Worm (Caenorhabditis elegans) whole organism, early embryonic: Measurements from ENCODE around the gene sre-37.

Experiments used
- B0310.2 ChIP-seq: sonication (generic microtip); optimal IDR thresholded peaks from 2 replicates; lab custom pipeline; 2016; ENCODE audit warnings: mild to moderate bottlenecking, missing genetic modification characterization, missing compliant biosample characterization
- F13C5.2 ChIP-seq: sonication (generic microtip); optimal IDR thresholded peaks from 2 replicates; lab custom pipeline; 2017; ENCODE audit warnings: mild to moderate bottlenecking, missing genetic modification characterization, inconsistent platforms, missing compliant biosample characterization
- aly-1 ChIP-seq: sonication (generic microtip); optimal IDR thresholded peaks from 2 replicates; lab custom pipeline; 2016; ENCODE audit warnings: missing genetic modification characterization, missing compliant biosample characterization
- ama-1 ChIP-seq: fragments of 150-350 bp; optimal IDR thresholded peaks from 2 replicates; lab custom pipeline; 2014
- ceh-13 ChIP-seq: fragments of 200-800 bp; sonication (Bioruptor generic); optimal IDR thresholded peaks from 2 replicates; lab custom pipeline; 2018; ENCODE audit warnings: mild to moderate bottlenecking, missing genetic modification characterization, missing compliant biosample characterization
- ceh-36 ChIP-seq: sonication (generic microtip); optimal IDR thresholded peaks from 2 replicates; lab custom pipeline; 2016; ENCODE audit warnings: missing genetic modification characterization, inconsistent platforms, missing compliant biosample characterization
- ets-7 ChIP-seq: sonication (generic microtip); optimal IDR thresholded peaks from 2 replicates; lab custom pipeline; 2016; ENCODE audit warnings: missing genotype, missing genetic modification characterization, missing compliant biosample characterization
- flt-1 ChIP-seq: fragments of 200-800 bp; sonication (Bioruptor generic); IDR thresholded peaks from 2 replicates; pipeline ENCODE4 v1.3.6; 2022; ENCODE audit warnings: missing genetic modification characterization, missing compliant biosample characterization
- hmbx-1 ChIP-seq: sonication (generic microtip); optimal IDR thresholded peaks from 2 replicates; lab custom pipeline; 2016; ENCODE audit warnings: mild to moderate bottlenecking, missing genetic modification characterization, missing compliant biosample characterization
- hmg-4 ChIP-seq: fragments of 200-800 bp; sonication (Bioruptor generic); optimal IDR thresholded peaks from 2 replicates; lab custom pipeline; 2018; ENCODE audit warnings: mild to moderate bottlenecking, missing genetic modification characterization, missing compliant biosample characterization
- hnd-1 ChIP-seq: sonication (generic microtip); optimal IDR thresholded peaks from 2 replicates; lab custom pipeline; 2016; ENCODE audit warnings: missing genetic modification characterization, missing compliant biosample characterization
- pes-1 ChIP-seq: fragments of 200-800 bp; sonication (Bioruptor generic); IDR thresholded peaks from 2 replicates; pipeline ENCODE4 v1.3.6; 2022; ENCODE audit warnings: missing genetic modification reagents, missing genetic modification characterization, missing compliant biosample characterization
- scrt-1 ChIP-seq: fragments of 200-800 bp; sonication (Bioruptor generic); IDR thresholded peaks from 2 replicates; pipeline ENCODE4 v1.3.6; 2022; ENCODE audit warnings: missing genetic modification characterization, missing compliant biosample characterization
- sea-1 ChIP-seq: fragments of 200-800 bp; sonication (Bioruptor generic); conservative IDR thresholded peaks from 2 replicates; pipeline ENCODE4 v1.3.6; 2022; ENCODE audit warnings: missing genetic modification characterization, missing compliant biosample characterization
- tbx-11 ChIP-seq: fragments of 200-800 bp; sonication (Bioruptor generic); IDR thresholded peaks from 2 replicates; pipeline ENCODE4 v1.3.6; 2022; ENCODE audit warnings: missing genetic modification characterization, missing compliant biosample characterization
- tbx-37 ChIP-seq: fragments of 200-800 bp; sonication (Bioruptor generic); conservative IDR thresholded peaks from 2 replicates; pipeline ENCODE4 v1.3.6; 2022; ENCODE audit warnings: missing genetic modification reagents, missing genetic modification characterization, missing compliant biosample characterization
- tra-4 ChIP-seq: sonication (generic microtip); optimal IDR thresholded peaks from 2 replicates; lab custom pipeline; 2017; ENCODE audit warnings: missing genetic modification characterization, missing compliant biosample characterization

Gene sre-37

DNA sequence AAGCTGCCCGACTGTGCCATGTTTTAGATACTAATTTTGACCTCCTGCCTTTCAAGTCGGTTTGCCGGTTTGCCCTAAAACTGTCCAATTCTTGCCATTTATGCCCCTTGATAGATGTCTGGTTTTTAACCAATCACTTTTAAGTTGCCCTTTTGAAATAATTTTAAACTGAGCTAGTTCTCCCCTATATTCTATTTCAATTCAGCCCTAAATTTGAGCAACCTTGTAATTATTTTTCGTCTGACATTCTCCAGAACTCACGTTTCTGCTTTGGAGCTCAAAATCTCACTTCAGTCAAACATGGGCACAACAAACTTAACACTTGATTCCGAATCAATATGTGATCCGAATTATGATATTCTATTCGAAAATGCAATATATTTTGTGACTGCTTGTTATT, 7.7 kb downstream of the sre-37 start, which contains the start of gene srg-17:
srg-17 (plus strand) TSS at position 301 of the 400 bp plus-strand sequence.
- TF ChIP-seq tbx-11 (GFP tag; lab: Robert Waterston, UW) (no peak), aly-1 (tag; lab: Kevin White, UChicago) (no peak), pes-1 (GFP tag; lab: Robert Waterston, UW) (no peak), ceh-13 (GFP tag; lab: Kevin White, UChicago) (no peak), F13C5.2 (tag; lab: Kevin White, UChicago) (no peak), hnd-1 (tag; lab: Kevin White, UChicago) (no peak), hmg-4 (GFP tag; lab: Kevin White, UChicago) (no peak), B0310.2 (no peak), ama-1 (lab: Kevin White, UChicago) (no peak), tbx-37 (GFP tag; lab: Robert Waterston, UW) (no peak), flt-1 (GFP tag; lab: Robert Waterston, UW) (no peak), sea-1 (GFP tag; lab: Robert Waterston, UW) (no peak)

DNA sequence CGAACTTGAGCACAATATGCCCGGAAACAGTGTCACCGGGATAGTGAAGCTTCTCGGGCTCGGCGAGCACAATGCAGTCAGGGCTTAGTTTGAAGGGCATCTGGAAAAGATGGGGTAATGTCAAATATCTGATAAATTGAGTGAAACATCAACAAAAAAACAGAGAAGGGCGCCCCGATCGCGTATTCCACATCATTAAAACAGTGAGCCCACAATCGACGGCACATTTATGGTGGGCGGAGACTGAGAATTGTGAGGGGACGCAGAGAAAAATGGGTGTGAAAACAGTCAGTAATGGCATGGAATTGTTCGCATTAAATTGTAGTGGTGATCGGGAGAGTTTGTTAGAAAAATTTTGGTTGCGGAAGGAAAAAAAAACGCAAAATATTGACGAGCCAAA, 15.2 kb downstream of the sre-37 start, which contains the start of gene arrd-9:
arrd-9 (minus strand) TSS at position 101 of the 400 bp plus-strand sequence.
- TF ChIP-seq tbx-11 (GFP tag; lab: Robert Waterston, UW) = no peak
- no peak for TF ChIP-seq hmg-4 (GFP tag; lab: Kevin White, UChicago)
- TF ChIP-seq B0310.2 = no peak
- TF ChIP-seq hnd-1 (tag; lab: Kevin White, UChicago) = no peak
- TF ChIP-seq ceh-13 (GFP tag; lab: Kevin White, UChicago) = no peak
- TF ChIP-seq hmbx-1 = no peak
- no peak for TF ChIP-seq tra-4 (tag; lab: Kevin White, UChicago)
- TF ChIP-seq F13C5.2 (tag; lab: Kevin White, UChicago) = no peak

DNA sequence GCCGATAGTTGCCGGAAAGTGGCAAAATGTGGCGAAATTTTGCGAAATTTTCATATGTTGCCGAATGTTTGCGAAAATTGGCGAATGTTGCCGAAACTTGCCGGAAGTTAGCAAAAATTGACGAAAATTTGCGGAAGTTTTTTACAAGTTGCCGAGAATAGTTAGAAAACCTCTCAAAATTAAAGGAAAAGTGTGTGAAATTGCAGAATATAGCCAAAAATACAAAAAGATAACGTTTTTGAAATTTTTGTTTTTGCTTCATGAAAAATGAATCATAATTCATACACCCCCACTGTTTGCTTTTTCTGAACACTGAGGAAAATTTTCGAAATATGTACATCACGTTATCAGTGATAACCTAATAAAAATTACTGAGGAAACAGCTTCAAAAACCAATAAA, 16.0 kb downstream of the sre-37 start:
- TF ChIP-seq ceh-13 (GFP tag; lab: Kevin White, UChicago) (no peak), hmg-4 (GFP tag; lab: Kevin White, UChicago) (no peak), F13C5.2 (tag; lab: Kevin White, UChicago) (no peak), sea-1 (GFP tag; lab: Robert Waterston, UW) (no peak), hnd-1 (tag; lab: Kevin White, UChicago) (no peak), ets-7 (no peak), ceh-36 (tag; lab: Kevin White, UChicago) (no peak), pes-1 (GFP tag; lab: Robert Waterston, UW) (no peak), ama-1 (lab: Kevin White, UChicago) (no peak), scrt-1 (GFP tag; lab: Robert Waterston, UW) (no peak), tra-4 (tag; lab: Kevin White, UChicago) (no peak), B0310.2 (no peak), flt-1 (GFP tag; lab: Robert Waterston, UW) (no peak), hmbx-1 (no peak), tbx-37 (GFP tag; lab: Robert Waterston, UW) (no peak)

DNA sequence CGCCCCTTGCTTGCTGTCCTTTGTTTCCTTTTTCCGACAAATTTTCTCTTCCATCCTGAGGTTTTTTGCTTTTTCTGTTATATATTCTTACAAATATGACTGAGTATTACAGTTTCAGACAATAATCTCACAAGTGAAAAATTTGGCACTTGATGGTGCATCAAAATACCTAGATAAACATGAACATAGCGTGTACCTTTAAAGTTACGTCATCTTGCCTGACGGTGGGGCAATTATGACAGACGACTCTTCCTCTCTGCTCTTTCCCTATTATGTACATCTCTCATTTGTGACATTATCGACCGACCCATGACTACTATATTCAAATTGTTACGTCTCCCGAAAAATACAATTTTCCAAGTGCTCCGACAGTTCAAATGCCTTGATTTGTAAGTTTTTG, 17.0 kb downstream of the sre-37 start, which contains the start of gene fbxb-102:
fbxb-102 (plus strand) TSS at position 301 of the 400 bp plus-strand sequence.
- TF ChIP-seq F13C5.2 (tag; lab: Kevin White, UChicago) = no peak
- no peak for TF ChIP-seq ceh-36 (tag; lab: Kevin White, UChicago)
- no peak for TF ChIP-seq ets-7
- no peak for TF ChIP-seq ceh-13 (GFP tag; lab: Kevin White, UChicago)
- TF ChIP-seq tra-4 (tag; lab: Kevin White, UChicago) = no peak
- TF ChIP-seq hmbx-1 = no peak
- no peak for TF ChIP-seq aly-1 (tag; lab: Kevin White, UChicago)

DNA sequence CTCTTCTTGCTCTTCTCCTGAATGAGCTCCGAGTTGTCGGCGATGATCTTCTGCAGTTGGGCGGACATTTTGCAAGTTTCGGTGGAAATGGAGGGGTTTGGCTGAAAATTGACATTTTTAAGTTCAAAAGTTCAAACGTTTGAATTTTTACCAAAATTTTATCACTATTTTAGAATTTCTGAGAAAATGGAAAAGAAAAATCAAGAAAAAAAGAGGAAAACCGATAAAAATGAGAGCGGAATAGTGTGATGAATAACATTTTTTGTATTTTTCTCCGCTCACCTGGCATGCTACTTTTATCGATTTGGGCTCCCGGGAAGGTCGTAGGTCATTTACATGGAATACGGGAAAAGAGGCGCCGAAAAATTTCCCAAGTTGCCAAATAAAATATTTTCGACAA, 19.4 kb downstream of the sre-37 start, which contains the start of gene F15A4.10:
F15A4.10 (minus strand) TSS at position 101 of the 400 bp plus-strand sequence.
- no peak for TF ChIP-seq hmbx-1
- TF ChIP-seq flt-1 (GFP tag; lab: Robert Waterston, UW) = no peak
- TF ChIP-seq ets-7 = no peak
- TF ChIP-seq sea-1 (GFP tag; lab: Robert Waterston, UW) = no peak
- no peak for TF ChIP-seq hmg-4 (GFP tag; lab: Kevin White, UChicago)
- no peak for TF ChIP-seq ceh-13 (GFP tag; lab: Kevin White, UChicago)
- no peak for TF ChIP-seq aly-1 (tag; lab: Kevin White, UChicago)
- TF ChIP-seq pes-1 (GFP tag; lab: Robert Waterston, UW) = no peak
- TF ChIP-seq tra-4 (tag; lab: Kevin White, UChicago) = no peak
- TF ChIP-seq scrt-1 (GFP tag; lab: Robert Waterston, UW) = no peak
- no peak for TF ChIP-seq B0310.2
- no peak for TF ChIP-seq tbx-37 (GFP tag; lab: Robert Waterston, UW)
- TF ChIP-seq hnd-1 (tag; lab: Kevin White, UChicago) = no peak
- no peak for TF ChIP-seq tbx-11 (GFP tag; lab: Robert Waterston, UW)
- no peak for TF ChIP-seq F13C5.2 (tag; lab: Kevin White, UChicago)
- TF ChIP-seq ceh-36 (tag; lab: Kevin White, UChicago) = no peak
- TF ChIP-seq ama-1 (lab: Kevin White, UChicago) = no peak

DNA sequence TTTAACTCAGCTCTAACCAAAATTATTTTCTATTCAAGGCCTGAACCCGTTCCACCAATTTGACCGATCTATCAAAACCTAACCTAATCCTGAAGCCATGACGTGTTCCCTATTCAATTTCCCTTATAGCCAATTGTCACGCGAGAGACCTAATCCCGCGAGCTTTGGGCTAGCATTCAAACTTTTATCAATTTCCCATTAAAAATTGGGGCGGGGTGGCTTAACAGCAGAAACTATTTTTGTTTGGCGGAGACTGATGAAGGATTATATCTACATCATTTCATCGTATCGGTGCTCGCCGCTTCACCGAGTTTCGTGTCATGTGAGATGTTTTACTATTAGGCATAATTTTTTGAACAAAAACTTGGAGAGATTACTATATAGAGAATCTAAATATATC, 23.2 kb downstream of the sre-37 start:
- TF ChIP-seq ceh-36 (tag; lab: Kevin White, UChicago) (no peak), F13C5.2 (tag; lab: Kevin White, UChicago) (no peak), ama-1 (lab: Kevin White, UChicago) (no peak), ceh-13 (GFP tag; lab: Kevin White, UChicago) (no peak), ets-7 (no peak)

DNA sequence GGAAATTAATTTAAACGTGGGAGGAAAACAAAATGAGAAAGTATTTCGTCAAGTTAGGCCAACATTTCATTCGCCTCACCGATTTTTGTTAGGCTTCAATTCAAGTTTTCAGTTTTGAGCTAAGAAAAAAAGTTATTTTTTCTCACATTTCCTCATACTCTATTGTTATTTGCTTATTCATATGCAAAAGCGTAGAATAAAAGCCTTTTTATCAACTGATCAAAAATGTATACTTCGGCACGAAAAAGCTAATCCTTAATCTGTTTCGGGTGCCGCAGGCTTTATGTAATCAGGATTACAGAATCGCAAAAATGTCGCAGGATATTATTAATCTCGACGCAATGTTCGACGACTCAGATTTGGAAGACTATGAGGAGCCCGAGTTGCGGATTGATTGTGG, 24.2 kb downstream of the sre-37 start, which contains the start of gene T21B4.15:
T21B4.15 (plus strand) TSS at position 301 of the 400 bp plus-strand sequence.
- TF ChIP-seq ets-7 (no peak), hmg-4 (GFP tag; lab: Kevin White, UChicago) (no peak), tbx-11 (GFP tag; lab: Robert Waterston, UW) (no peak), scrt-1 (GFP tag; lab: Robert Waterston, UW) (no peak), hmbx-1 (no peak), pes-1 (GFP tag; lab: Robert Waterston, UW) (no peak), hnd-1 (tag; lab: Kevin White, UChicago) (no peak), sea-1 (GFP tag; lab: Robert Waterston, UW) (no peak), F13C5.2 (tag; lab: Kevin White, UChicago) (no peak), ceh-13 (GFP tag; lab: Kevin White, UChicago) (no peak), tra-4 (tag; lab: Kevin White, UChicago) (no peak), flt-1 (GFP tag; lab: Robert Waterston, UW) (no peak), aly-1 (tag; lab: Kevin White, UChicago) (no peak), ceh-36 (tag; lab: Kevin White, UChicago) (no peak), ama-1 (lab: Kevin White, UChicago) (no peak), tbx-37 (GFP tag; lab: Robert Waterston, UW) (no peak)
